Worm (Caenorhabditis elegans) whole organism, L4 larva: Measurements from ENCODE around the gene F01G12.18.

ENCODE experiments used
- D1046.2 ChIP-seq: fragments of 200-800 bp; sonication (Bioruptor generic); IDR thresholded peaks from 2 replicates; pipeline ENCODE4 v1.3.6; 2022; ENCODE audit warnings: missing genetic modification characterization, missing compliant biosample characterization
- fkh-10 ChIP-seq: fragments of 150-350 bp; optimal IDR thresholded peaks from 2 replicates; lab custom pipeline; 2014; ENCODE audit warnings: missing biosample characterization, missing genetic modification reagents, missing genetic modification characterization
- lin-15B ChIP-seq: fragments of 150-350 bp; sonication (generic microtip); optimal IDR thresholded peaks from 3 replicates; lab custom pipeline; 2014; ENCODE audit warnings: missing biosample characterization, missing genetic modification characterization
- nhr-11 ChIP-seq: fragments of 150-350 bp; optimal IDR thresholded peaks from 2 replicates; lab custom pipeline; 2014; ENCODE audit warnings: missing biosample characterization, missing genetic modification characterization
- unc-39 ChIP-seq: sonication (generic microtip); optimal IDR thresholded peaks from 2 replicates; lab custom pipeline; 2017; ENCODE audit warnings: missing biosample characterization, missing genetic modification characterization

DNA sequence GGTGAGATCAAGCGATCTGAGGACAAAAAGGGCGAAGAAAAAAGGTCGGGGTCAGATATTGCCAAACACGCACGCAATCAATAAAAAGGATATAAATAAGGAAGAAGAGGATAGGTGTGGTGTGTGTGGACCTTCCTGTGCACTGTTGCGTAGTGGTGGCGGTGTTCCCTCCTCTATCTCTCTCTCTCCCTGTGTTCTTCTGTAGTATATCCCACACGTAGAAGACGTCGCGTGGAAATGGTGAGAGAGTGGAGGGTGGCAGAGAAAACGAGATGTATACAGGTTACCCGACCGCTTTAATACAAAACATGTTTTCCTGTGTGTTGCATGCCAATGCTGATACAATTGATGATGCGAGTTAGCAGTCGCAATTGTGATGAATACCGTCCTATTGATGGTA, 16.3 kb upstream of the F01G12.18 start:
- TF ChIP-seq unc-39 (tag; lab: Kevin White, UChicago) (no peak), fkh-10 (GFP tag; lab: Kevin White, UChicago) (no peak), nhr-11 (tag; lab: Kevin White, UChicago) (no peak), D1046.2 (GFP tag; lab: Robert Waterston, UW) (no peak), lin-15B (tag; lab: Kevin White, UChicago) (no peak)
